Fruit fly (Drosophila melanogaster): ENCODE results near the gene Est-P.

DNA sequence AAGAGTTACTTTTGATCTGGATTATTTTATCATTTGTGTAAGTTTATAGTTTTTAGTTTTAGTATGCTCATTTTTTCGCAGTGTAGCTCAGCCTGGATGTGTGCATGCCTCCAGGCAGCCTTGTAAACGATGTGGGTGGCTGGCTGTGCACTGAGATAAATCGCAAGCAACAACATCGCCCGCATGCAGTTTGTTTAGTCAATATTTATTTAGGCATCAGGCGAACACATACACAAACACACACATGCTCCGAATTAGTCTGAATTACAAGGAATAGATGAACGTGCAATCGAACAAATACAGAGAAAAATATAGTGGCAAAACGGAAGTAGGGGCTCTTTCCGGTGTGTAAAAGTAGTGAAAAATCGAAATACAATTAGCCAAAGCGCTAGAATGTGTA is 27.5 kb upstream of the Est-P start:
- TF ChIP-seq ovo (GFP tag; optimal IDR thresholded peaks at IDR 0.05) (no peak), CG12768 (GFP tag; optimal IDR thresholded peaks at IDR 0.05) (no peak)
